Worm (Caenorhabditis elegans) whole organism, L1 larva: ENCODE data around the gene C31A11.13.

Source experiments
- dpl-1 ChIP-seq, 3 experiments: fragments of 150-350 bp in 2 of 3; sonication (generic microtip) in 1 of 3; optimal IDR thresholded peaks; 2 replicates each; lab custom pipeline; 2014 to 2017; ENCODE audit warnings: missing biosample characterization in 3 of 3, missing genetic modification characterization in 3 of 3, missing genetic modification reagents in 3 of 3
- egl-27 ChIP-seq, 2 experiments: fragments of 150-350 bp in 1 of 2; sonication (generic microtip); optimal IDR thresholded peaks; 3 replicates each; lab custom pipeline; 2017 to 2018; ENCODE audit warnings: missing biosample characterization in 2 of 2, missing genetic modification characterization in 2 of 2, missing genetic modification reagents in 2 of 2
- lin-13 ChIP-seq: fragments of 150-350 bp; optimal IDR thresholded peaks from 2 replicates; lab custom pipeline; 2014; ENCODE audit warnings: missing biosample characterization, missing genetic modification reagents, missing genetic modification characterization
- nhr-11 ChIP-seq: fragments of 150-350 bp; optimal IDR thresholded peaks from 2 replicates; lab custom pipeline; 2014; ENCODE audit warnings: missing biosample characterization, missing genetic modification characterization
- nhr-90 ChIP-seq: sonication (generic microtip); optimal IDR thresholded peaks from 2 replicates; lab custom pipeline; 2016; ENCODE audit warnings: mild to moderate bottlenecking, missing genetic modification characterization, missing compliant biosample characterization; ENCODE audit not compliant: poor library complexity
- pax-3 ChIP-seq: fragments of 200-800 bp; sonication (Bioruptor generic); optimal IDR thresholded peaks from 2 replicates; lab custom pipeline; 2018; ENCODE audit warnings: mild to moderate bottlenecking, missing genetic modification characterization, moderate library complexity, missing compliant biosample characterization
- snpc-4 ChIP-seq: fragments of 150-350 bp; optimal IDR thresholded peaks from 2 replicates; lab custom pipeline; 2014; ENCODE audit warnings: missing biosample characterization, missing genetic modification characterization
- unc-62 ChIP-seq: fragments of 150-350 bp; optimal IDR thresholded peaks from 2 replicates; lab custom pipeline; 2014; ENCODE audit warnings: missing biosample characterization, missing genetic modification reagents, missing genetic modification characterization

ce11 chrV:16275347-16275746 lies 27.0 kb downstream of the C31A11.13 start, which contains the start of gene pacl-1:
- TF ChIP-seq egl-27 (tag; optimal IDR thresholded peaks at IDR 0.05; lab: Kevin White, UChicago) (no peak), lin-13 (no peak), dpl-1 (GFP tag; optimal IDR thresholded peaks at IDR 0.05; lab: Kevin White, UChicago) (no peak), unc-62 (GFP tag; lab: Kevin White, UChicago) (no peak), nhr-90 (tag; lab: Kevin White, UChicago) (no peak), snpc-4 (tag; lab: Kevin White, UChicago) (no peak), nhr-11 (no peak), pax-3 (tag; lab: Kevin White, UChicago) (no peak)
